Fruit fly (Drosophila melanogaster) Kc167 (cell line): ENCODE results near the gene PNKP.

Experiments
- Myc ChIP-seq: fragments of >200 bp; optimal IDR thresholded peaks from 2 replicates; lab custom pipeline; 2017; ENCODE audit warnings: missing external identifiers
- Sin3A ChIP-seq: fragments of >200 bp; optimal IDR thresholded peaks from 2 replicates; lab custom pipeline; 2018; ENCODE audit warnings: missing external identifiers
- h ChIP-seq: fragments of >200 bp; optimal IDR thresholded peaks from 3 replicates; lab custom pipeline; 2018; ENCODE audit warnings: missing external identifiers
- insv ChIP-seq: fragments of >200 bp; optimal IDR thresholded peaks from 3 replicates; lab custom pipeline; 2018; ENCODE audit warnings: missing external identifiers
- psq ChIP-seq: fragments of >200 bp; optimal IDR thresholded peaks from 2 replicates; lab custom pipeline; 2017; ENCODE audit warnings: missing external identifiers
- ttk ChIP-seq: sonication (Bioruptor generic); optimal IDR thresholded peaks from 2 replicates; lab custom pipeline; 2017; ENCODE audit warnings: missing external identifiers

Gene PNKP

dm6 chr3R:8352961-8353728, 9.8 kb upstream of the PNKP start:
- no peak for TF ChIP-seq h (lab: Kevin White, UChicago)
- TF ChIP-seq Myc (lab: Kevin White, UChicago) = no peak

- no peak for TF ChIP-seq psq
- TF ChIP-seq Myc (lab: Kevin White, UChicago) = no peak
These were observed 6.3 kb upstream of the PNKP start, which contains the start of gene Atg13 for dm6 chr3R:8349449-8350115. Gene Atg13 (plus strand): TSS chr3R:8349815.

dm6 chr3R:8349106-8349448, 5.8 kb upstream of the PNKP start:
- TF ChIP-seq ttk (lab: Kevin White, UChicago) (no peak), Myc (lab: Kevin White, UChicago) (no peak), psq (no peak), insv (no peak), h (lab: Kevin White, UChicago) (no peak), Sin3A (lab: Kevin White, UChicago) (no peak)

- no peak for TF ChIP-seq ttk (lab: Kevin White, UChicago)
- no peak for TF ChIP-seq psq
- no peak for TF ChIP-seq Myc (lab: Kevin White, UChicago)
- no peak for TF ChIP-seq h (lab: Kevin White, UChicago)
- no peak for TF ChIP-seq insv
- no peak for TF ChIP-seq Sin3A (lab: Kevin White, UChicago)
These were observed 4.5 kb upstream of the PNKP start for dm6 chr3R:8347835-8348234.

- TF ChIP-seq Sin3A (lab: Kevin White, UChicago) (no peak), h (lab: Kevin White, UChicago) (no peak), ttk (lab: Kevin White, UChicago) (no peak), psq (no peak)
These were observed 4.0 kb upstream of the PNKP start, which contains the start of gene CG7352 for dm6 chr3R:8347279-8347678. Gene CG7352 (plus strand): TSS chr3R:8347579.

- TF ChIP-seq psq (no peak), ttk (lab: Kevin White, UChicago) (no peak), Sin3A (lab: Kevin White, UChicago) (no peak), insv (no peak), Myc (lab: Kevin White, UChicago) (no peak), h (lab: Kevin White, UChicago) (no peak)
These were observed 858 bp upstream of the PNKP start, which contains the start of gene DppIII for dm6 chr3R:8344174-8344573. Gene DppIII (plus strand): TSS chr3R:8344400.

dm6 chr3R:8340675-8341275, 2.5 kb downstream of the PNKP start, which contains the start of the genes COX7A and Arl2:
Gene COX7A (minus strand): TSS chr3R:8341043.
Gene Arl2 (plus strand): TSS chr3R:8341100.
- TF ChIP-seq Sin3A (lab: Kevin White, UChicago) = no peak
- TF ChIP-seq Myc (lab: Kevin White, UChicago) = no peak
- TF ChIP-seq insv = no peak
- TF ChIP-seq ttk (lab: Kevin White, UChicago) = no peak
- no peak for TF ChIP-seq h (lab: Kevin White, UChicago)
- TF ChIP-seq psq = no peak

dm6 chr3R:8336012-8336567, 7.2 kb downstream of the PNKP start:
- TF ChIP-seq psq = no peak
- no peak for TF ChIP-seq Myc (lab: Kevin White, UChicago)
- TF ChIP-seq h (lab: Kevin White, UChicago) = no peak
- no peak for TF ChIP-seq Sin3A (lab: Kevin White, UChicago)
- no peak for TF ChIP-seq insv
- no peak for TF ChIP-seq ttk (lab: Kevin White, UChicago)

dm6 chr3R:8334982-8335381, 8.3 kb downstream of the PNKP start:
- no peak for TF ChIP-seq Myc (lab: Kevin White, UChicago)
- TF ChIP-seq ttk (lab: Kevin White, UChicago) = no peak
- TF ChIP-seq psq = no peak
- TF ChIP-seq insv = no peak
- no peak for TF ChIP-seq h (lab: Kevin White, UChicago)
- no peak for TF ChIP-seq Sin3A (lab: Kevin White, UChicago)

- TF ChIP-seq psq (no peak), Sin3A (lab: Kevin White, UChicago) (no peak), ttk (lab: Kevin White, UChicago) (no peak), insv (no peak), Myc (lab: Kevin White, UChicago) (no peak), h (lab: Kevin White, UChicago) (no peak)
These were observed 8.9 kb downstream of the PNKP start for dm6 chr3R:8334471-8334783.

dm6 chr3R:8333768-8334470, 9.4 kb downstream of the PNKP start, which contains the start of gene Poxm:
Gene Poxm (minus strand): TSS chr3R:8333792.
- no peak for TF ChIP-seq Myc (lab: Kevin White, UChicago)
- TF ChIP-seq h (lab: Kevin White, UChicago) = no peak
- no peak for TF ChIP-seq Sin3A (lab: Kevin White, UChicago)

- TF ChIP-seq Myc (lab: Kevin White, UChicago) = no peak
- TF ChIP-seq ttk (lab: Kevin White, UChicago) = no peak
- TF ChIP-seq insv = no peak
- TF ChIP-seq psq = no peak
- TF ChIP-seq Sin3A (lab: Kevin White, UChicago) = no peak
- no peak for TF ChIP-seq h (lab: Kevin White, UChicago)
These were observed 13.7 kb downstream of the PNKP start for dm6 chr3R:8329628-8330027.
